Worm (Caenorhabditis elegans) whole organism, L4/young adult: Measurements from ENCODE around the gene alh-9.

Experiments used
- dao-5 ChIP-seq: sonication (generic microtip); optimal IDR thresholded peaks from 2 replicates; lab custom pipeline; 2016; ENCODE audit warnings: missing genotype, missing genetic modification characterization, moderate library complexity, missing compliant biosample characterization
- him-1 ChIP-seq: sonication (generic microtip); optimal IDR thresholded peaks from 2 replicates; lab custom pipeline; 2016; ENCODE audit warnings: missing genotype, missing genetic modification reagents, missing genetic modification characterization, missing compliant biosample characterization

ce11 chrIII:5824450-5824972, 31.3 kb upstream of the alh-9 start:
- TF ChIP-seq dao-5 (tag; lab: Kevin White, UChicago) (no peak), him-1 (tag; lab: Kevin White, UChicago) (no peak)
